Worm (Caenorhabditis elegans) whole organism, L4/young adult: ENCODE data around the gene nduf-2.2.

Experiments
- dao-5 ChIP-seq: sonication (generic microtip); optimal IDR thresholded peaks from 2 replicates; lab custom pipeline; 2016; ENCODE audit warnings: missing genotype, missing genetic modification characterization, moderate library complexity, missing compliant biosample characterization
- him-1 ChIP-seq: sonication (generic microtip); optimal IDR thresholded peaks from 2 replicates; lab custom pipeline; 2016; ENCODE audit warnings: missing genotype, missing genetic modification reagents, missing genetic modification characterization, missing compliant biosample characterization

DNA sequence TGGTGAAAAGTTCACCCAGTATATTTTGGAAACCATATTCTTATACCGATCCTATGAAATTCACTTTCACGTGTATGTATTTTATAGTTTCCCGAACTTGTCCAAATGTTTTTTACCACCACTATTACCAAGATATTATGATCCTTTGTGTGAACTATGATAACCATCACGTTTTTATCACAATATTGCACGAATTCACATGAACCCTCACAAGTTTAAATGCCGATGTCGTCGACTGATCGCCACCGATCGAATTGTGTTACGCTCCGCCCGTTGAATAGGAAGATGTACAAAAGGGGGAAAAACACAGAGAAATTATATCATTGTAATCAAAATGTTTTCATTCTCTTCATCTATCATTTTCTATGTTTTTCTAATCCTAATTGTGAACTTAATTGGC, 43.3 kb downstream of the nduf-2.2 start:
- TF ChIP-seq him-1 (no peak), dao-5 (tag; lab: Kevin White, UChicago) (no peak)
